Worm (Caenorhabditis elegans) whole organism, midembryonic: Measurements from ENCODE around the gene egg-1.

ENCODE experiments used
- cog-1 ChIP-seq: sonication (generic microtip); optimal IDR thresholded peaks from 2 replicates; lab custom pipeline; 2016; ENCODE audit warnings: missing genetic modification characterization, missing compliant biosample characterization
- flt-1 ChIP-seq: fragments of 200-800 bp; sonication (Bioruptor generic); IDR thresholded peaks from 2 replicates; pipeline ENCODE4 v1.3.6; 2022; ENCODE audit warnings: missing genetic modification characterization, missing compliant biosample characterization
- klf-2 ChIP-seq: fragments of 200-800 bp; sonication (Bioruptor generic); conservative IDR thresholded peaks from 2 replicates; pipeline ENCODE4 v1.3.6; 2022; ENCODE audit warnings: missing genetic modification reagents, missing genetic modification characterization, missing compliant biosample characterization
- med-1 ChIP-seq: sonication (generic microtip); optimal IDR thresholded peaks from 2 replicates; lab custom pipeline; 2017; ENCODE audit warnings: missing genetic modification characterization, mild to moderate bottlenecking, missing compliant biosample characterization, antibody characterized with exemption, missing genetic modification reagents; ENCODE audit not compliant: insufficient read depth
- tab-1 ChIP-seq: fragments of 200-800 bp; sonication (Bioruptor generic); IDR thresholded peaks from 2 replicates; pipeline ENCODE4 v1.3.6; 2022; ENCODE audit warnings: missing genetic modification characterization, missing compliant biosample characterization
- ztf-23 ChIP-seq: fragments of 200-800 bp; sonication (Bioruptor generic); IDR thresholded peaks from 2 replicates; pipeline ENCODE4 v1.3.6; 2022; ENCODE audit warnings: missing genetic modification reagents, missing genetic modification characterization, missing compliant biosample characterization

DNA sequence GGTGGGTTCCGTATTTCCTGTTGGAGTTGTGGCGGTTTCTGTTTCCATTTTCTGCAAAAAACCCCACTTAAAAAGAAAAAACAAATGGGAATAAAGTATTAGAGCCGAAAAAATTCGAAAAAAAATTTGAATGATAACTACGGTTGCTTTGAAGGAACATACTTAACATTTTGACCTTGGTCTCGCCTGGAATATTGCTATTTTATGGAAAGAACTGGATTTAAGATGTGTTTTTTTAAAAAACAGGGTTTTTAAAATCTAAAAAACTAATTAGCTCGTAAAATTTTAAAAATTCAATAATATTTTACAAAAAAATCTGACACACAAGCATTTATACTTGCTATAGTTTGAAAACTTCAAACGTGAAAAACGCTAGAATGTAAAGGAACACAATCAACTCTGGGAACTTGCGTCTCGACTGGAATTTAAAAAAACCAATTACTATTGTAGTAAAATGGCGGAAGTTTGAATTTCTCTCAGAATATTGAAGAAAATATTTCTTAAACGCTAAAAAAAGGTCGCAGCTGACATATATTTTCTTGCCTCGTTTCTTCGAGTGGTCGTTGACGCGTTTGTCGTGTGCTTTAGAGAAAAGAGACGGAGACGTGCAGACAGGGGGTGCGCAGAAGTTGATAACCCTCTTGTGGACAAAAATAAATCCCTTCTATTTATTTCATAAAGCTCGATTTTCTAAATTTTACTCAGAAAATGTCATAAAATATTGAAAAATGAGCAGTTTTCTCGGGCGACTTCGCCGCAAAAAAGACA lies 29.8 kb upstream of the egg-1 start, which contains the start of the genes lgg-3 and rgs-5:
- TF ChIP-seq ztf-23 (GFP tag; lab: Robert Waterston, UW) (no peak), cog-1 (tag; lab: Kevin White, UChicago) (no peak), flt-1 (GFP tag; lab: Robert Waterston, UW) (no peak), klf-2 (no peak), med-1 (GFP tag; lab: Kevin White, UChicago) (no peak), tab-1 (GFP tag; lab: Robert Waterston, UW) (no peak)
